Worm (Caenorhabditis elegans): Measurements from ENCODE around the gene mans-3.

The mans-3 gene

ce11 chrX:5133980-5134379 is 31.2 kb upstream of the mans-3 start, which contains the start of gene tbc-7:
Gene tbc-7, plus strand, starts transcription at chrX:5134280.
- no peak for TF ChIP-seq fos-1 (tag; optimal IDR thresholded peaks at IDR 0.05)
- TF ChIP-seq lin-15B (tag; optimal IDR thresholded peaks at IDR 0.05) = no peak

DNA sequence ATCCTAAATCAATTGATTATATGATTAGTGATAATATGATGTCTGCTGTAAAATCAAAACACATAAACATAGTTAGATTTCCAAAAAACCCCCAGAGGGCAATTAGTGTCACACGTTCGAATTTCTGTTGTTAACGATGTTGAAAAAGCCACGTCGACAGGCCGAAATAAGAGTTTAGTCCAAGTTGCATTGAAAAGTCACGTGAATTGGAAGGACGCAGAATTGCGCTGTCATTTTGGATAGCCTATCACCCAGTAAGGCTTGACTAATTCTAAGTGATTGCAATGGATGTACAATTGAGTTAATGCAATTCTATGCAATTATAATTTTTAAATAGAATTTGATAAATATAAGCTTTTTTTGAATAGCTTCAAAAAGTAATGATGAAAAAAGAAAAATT is 29.6 kb upstream of the mans-3 start:
- TF ChIP-seq ama-1 (optimal IDR thresholded peaks at IDR 0.05) (peak; percentile 0), fkh-10 (GFP tag; optimal IDR thresholded peaks at IDR 0.05) (no peak), nhr-25 (tag; optimal IDR thresholded peaks at IDR 0.05) (peak; percentile 24), elt-2 (tag; optimal IDR thresholded peaks at IDR 0.05) (no peak)

ce11 chrX:5137716-5138470 is 27.3 kb upstream of the mans-3 start:
- TF ChIP-seq elt-1 (tag; optimal IDR thresholded peaks at IDR 0.05) (peak; percentile 8), ceh-82 (tag; optimal IDR thresholded peaks at IDR 0.05) (no peak), nhr-28 (tag; optimal IDR thresholded peaks at IDR 0.05) (no peak), daf-12 (tag; optimal IDR thresholded peaks at IDR 0.05) (no peak), nhr-25 (tag; optimal IDR thresholded peaks at IDR 0.05) (peak; percentile 57)

ce11 chrX:5140177-5140576 is 25.0 kb upstream of the mans-3 start:
- TF ChIP-seq snpc-4 (tag; optimal IDR thresholded peaks at IDR 0.05) = no peak
- peak; percentile 43 for TF ChIP-seq nfya-1 (tag; optimal IDR thresholded peaks at IDR 0.05; ENCODE audit: insufficient read depth)
- no peak for TF ChIP-seq nhr-43 (tag; optimal IDR thresholded peaks at IDR 0.05; ENCODE audit: poor library complexity, severe bottlenecking)
- TF ChIP-seq lin-39 (tag; optimal IDR thresholded peaks at IDR 0.05) = no peak
- peak; percentile 76 for TF ChIP-seq hmg-11 (tag; optimal IDR thresholded peaks at IDR 0.05)

DNA sequence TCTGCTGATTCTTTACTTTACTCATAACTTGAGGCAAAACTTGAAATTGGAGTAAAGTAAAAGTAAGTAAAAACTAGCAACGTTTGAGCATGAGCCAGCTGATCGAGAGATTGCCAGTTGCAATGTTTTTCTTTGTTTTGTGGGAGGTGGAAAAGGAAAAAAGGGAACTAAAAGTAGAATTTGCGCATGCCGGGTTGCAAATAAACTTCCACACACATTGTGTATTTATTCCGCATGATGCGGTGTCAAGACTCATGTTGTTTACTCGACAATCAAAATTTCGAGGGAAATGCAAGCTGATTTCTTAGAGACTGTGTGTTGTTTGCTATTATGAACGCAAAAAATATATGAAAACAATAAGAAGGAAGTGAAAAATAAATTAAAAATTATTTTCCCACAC is 22.8 kb upstream of the mans-3 start:
- TF ChIP-seq elt-1 (tag; optimal IDR thresholded peaks at IDR 0.05) (no peak), pha-4 (tag; optimal IDR thresholded peaks at IDR 0.05) (peak; percentile 88)

- TF ChIP-seq unc-39 (tag; optimal IDR thresholded peaks at IDR 0.05) = no peak
- no peak for TF ChIP-seq nhr-11 (tag; optimal IDR thresholded peaks at IDR 0.05)
- peak; percentile 75 for TF ChIP-seq nhr-23 (tag; optimal IDR thresholded peaks at IDR 0.05)
- TF ChIP-seq mml-1 (tag; optimal IDR thresholded peaks at IDR 0.05) = no peak
- no peak for TF ChIP-seq snpc-4 (tag; optimal IDR thresholded peaks at IDR 0.05)
- no peak for TF ChIP-seq nhr-28 (tag; optimal IDR thresholded peaks at IDR 0.05)
- TF ChIP-seq nhr-43 (tag; optimal IDR thresholded peaks at IDR 0.05; ENCODE audit: poor library complexity, severe bottlenecking) = peak; percentile 49
These were observed 17.3 kb upstream of the mans-3 start, which contains the start of gene C31H2.14 for ce11 chrX:5147918-5148317. Gene C31H2.14, plus strand, starts transcription at chrX:5148218.

ce11 chrX:5150389-5150788 is 14.8 kb upstream of the mans-3 start, which contains the start of gene dpy-8:
Gene dpy-8, minus strand, starts transcription at chrX:5150476.
- TF ChIP-seq ama-1 (optimal IDR thresholded peaks at IDR 0.05) = no peak
- no peak for TF ChIP-seq elt-3 (tag; optimal IDR thresholded peaks at IDR 0.05)
- TF ChIP-seq nhr-23 (tag; optimal IDR thresholded peaks at IDR 0.05) = peak; percentile 84
- no peak for TF ChIP-seq jun-1 (tag; optimal IDR thresholded peaks at IDR 0.05)

- no peak for TF ChIP-seq R02D3.7 (tag; optimal IDR thresholded peaks at IDR 0.05)
- no peak for TF ChIP-seq skn-1 (tag; optimal IDR thresholded peaks at IDR 0.05)
- TF ChIP-seq nhr-23 (tag; optimal IDR thresholded peaks at IDR 0.05) = no peak
- no peak for TF ChIP-seq eor-1 (tag; optimal IDR thresholded peaks at IDR 0.05)
- no peak for TF ChIP-seq egl-27 (tag; optimal IDR thresholded peaks at IDR 0.05)
- no peak for TF ChIP-seq ceh-16 (tag; optimal IDR thresholded peaks at IDR 0.05)
- TF ChIP-seq ceh-28 (tag; optimal IDR thresholded peaks at IDR 0.05) = no peak
- TF ChIP-seq nhr-28 (tag; optimal IDR thresholded peaks at IDR 0.05) = no peak
- no peak for TF ChIP-seq ztf-11 (tag; optimal IDR thresholded peaks at IDR 0.05)
- TF ChIP-seq hmg-11 (tag; optimal IDR thresholded peaks at IDR 0.05) = no peak
- TF ChIP-seq aly-2 (tag; optimal IDR thresholded peaks at IDR 0.05) = no peak
- no peak for TF ChIP-seq ZK546.5 (tag; optimal IDR thresholded peaks at IDR 0.05)
- no peak for TF ChIP-seq elt-3 (tag; optimal IDR thresholded peaks at IDR 0.05)
- TF ChIP-seq jun-1 (tag; optimal IDR thresholded peaks at IDR 0.05) = no peak
- TF ChIP-seq mdl-1 (tag; optimal IDR thresholded peaks at IDR 0.05) = no peak
- TF ChIP-seq sea-2 (GFP tag; optimal IDR thresholded peaks at IDR 0.05) = no peak
- TF ChIP-seq ztf-4 (tag; optimal IDR thresholded peaks at IDR 0.05) = no peak
- TF ChIP-seq daf-12 (tag; optimal IDR thresholded peaks at IDR 0.05) = no peak
These were observed 13.8 kb upstream of the mans-3 start for ce11 chrX:5151403-5151802.
